Worm (Caenorhabditis elegans) whole organism, young adult: ENCODE results near the gene spp-16.

ENCODE experiments used
- B0035.1 ChIP-seq: sonication (generic microtip); optimal IDR thresholded peaks from 2 replicates; lab custom pipeline; 2016; ENCODE audit warnings: missing genetic modification characterization, mild to moderate bottlenecking, missing compliant biosample characterization, missing genotype, missing genetic modification reagents
- F10E7.11 ChIP-seq: sonication (generic microtip); optimal IDR thresholded peaks from 2 replicates; lab custom pipeline; 2017; ENCODE audit warnings: mild to moderate bottlenecking, missing genetic modification characterization, moderate library complexity, missing compliant biosample characterization
- F22D6.2 ChIP-seq: sonication (generic microtip); optimal IDR thresholded peaks from 2 replicates; lab custom pipeline; 2016; ENCODE audit warnings: mild to moderate bottlenecking, missing genetic modification characterization, missing compliant biosample characterization
- F39B2.1 ChIP-seq: fragments of 200-800 bp; sonication (Bioruptor generic); IDR thresholded peaks from 2 replicates; pipeline ENCODE4 v1.3.6; 2022; ENCODE audit warnings: missing genetic modification reagents, missing genetic modification characterization, missing compliant biosample characterization
- F57C9.4 ChIP-seq: sonication (generic microtip); optimal IDR thresholded peaks from 2 replicates; lab custom pipeline; 2017; ENCODE audit warnings: mild to moderate bottlenecking, missing genetic modification characterization, missing compliant biosample characterization
- K11D2.4 ChIP-seq: fragments of 200-800 bp; sonication (Bioruptor generic); IDR thresholded peaks from 2 replicates; pipeline ENCODE4 v1.3.6; 2022; ENCODE audit warnings: missing genetic modification reagents, missing genetic modification characterization, missing compliant biosample characterization
- Y56A3A.18 ChIP-seq: fragments of 200-800 bp; sonication (Bioruptor generic); IDR thresholded peaks from 2 replicates; pipeline ENCODE4 v1.3.6; 2022; ENCODE audit warnings: missing genetic modification reagents, missing genetic modification characterization, missing compliant biosample characterization
- Y67H2A.10 ChIP-seq: fragments of 200-800 bp; sonication (Bioruptor generic); conservative IDR thresholded peaks from 2 replicates; pipeline ENCODE4 v1.3.6; 2022; ENCODE audit warnings: missing genetic modification reagents, missing genetic modification characterization, missing compliant biosample characterization
- Y95B8A.8 ChIP-seq: fragments of 200-800 bp; sonication (Bioruptor generic); IDR thresholded peaks from 2 replicates; pipeline ENCODE4 v1.3.6; 2022; ENCODE audit warnings: missing genetic modification reagents, missing genetic modification characterization, missing compliant biosample characterization
- akir-1 ChIP-seq: fragments of 200-800 bp; sonication (Bioruptor generic); optimal IDR thresholded peaks from 2 replicates; lab custom pipeline; 2018; ENCODE audit warnings: mild to moderate bottlenecking, missing genetic modification characterization, moderate library complexity, missing compliant biosample characterization
- ama-1 ChIP-seq, 3 experiments: fragments of 150-350 bp in 1 of 3; sonication (generic microtip) in 2 of 3; optimal IDR thresholded peaks; 2 replicates each; lab custom pipeline; 2014 to 2018; ENCODE audit warnings: missing biosample characterization in 2 of 3, missing genetic modification characterization in 2 of 3, missing genetic modification reagents in 2 of 3
- aptf-3 ChIP-seq: fragments of 200-800 bp; sonication (Bioruptor generic); IDR thresholded peaks from 2 replicates; pipeline ENCODE4 v1.3.6; 2022; ENCODE audit warnings: missing genetic modification characterization, missing compliant biosample characterization
- cebp-1 ChIP-seq, 2 experiments: fragments of 200-800 bp in 1 of 2; sonication (Bioruptor generic) in 1 of 2; sonication (generic microtip) in 1 of 2; IDR thresholded peaks in 1 of 2; optimal IDR thresholded peaks in 1 of 2; 2 replicates each; pipeline versions ENCODE4 v1.3.6 to Lab custom; 2017 to 2022; ENCODE audit warnings: missing compliant biosample characterization in 2 of 2, missing genetic modification characterization in 2 of 2, mild to moderate bottlenecking in 1 of 2, missing genetic modification reagents in 1 of 2, moderate library complexity in 1 of 2
- ceh-100 ChIP-seq: fragments of 200-800 bp; sonication (Bioruptor generic); IDR thresholded peaks from 2 replicates; pipeline ENCODE4 v1.3.6; 2022; ENCODE audit warnings: missing genetic modification reagents, missing genetic modification characterization, missing compliant biosample characterization
- ceh-40 ChIP-seq: fragments of 200-800 bp; sonication (Bioruptor generic); IDR thresholded peaks from 2 replicates; pipeline ENCODE4 v1.3.6; 2022; ENCODE audit warnings: missing genetic modification characterization, missing compliant biosample characterization
- ceh-58 ChIP-seq: fragments of 200-800 bp; sonication (Bioruptor generic); IDR thresholded peaks from 2 replicates; pipeline ENCODE4 v1.3.6; 2022; ENCODE audit warnings: missing genetic modification characterization, missing compliant biosample characterization
- ceh-91 ChIP-seq: fragments of 200-800 bp; sonication (Bioruptor generic); IDR thresholded peaks from 2 replicates; pipeline ENCODE4 v1.3.6; 2022; ENCODE audit warnings: missing genetic modification reagents, missing genetic modification characterization, missing compliant biosample characterization
- chd-7 ChIP-seq: sonication (generic microtip); optimal IDR thresholded peaks from 2 replicates; lab custom pipeline; 2016; ENCODE audit warnings: mild to moderate bottlenecking, missing genetic modification characterization, moderate library complexity, missing compliant biosample characterization
- dox-1 ChIP-seq: fragments of 200-800 bp; sonication (Bioruptor generic); IDR thresholded peaks from 2 replicates; pipeline ENCODE4 v1.3.6; 2022; ENCODE audit warnings: missing genetic modification reagents, missing genetic modification characterization, missing compliant biosample characterization
- dpl-1 ChIP-seq: fragments of 150-350 bp; optimal IDR thresholded peaks from 2 replicates; lab custom pipeline; 2014; ENCODE audit warnings: missing biosample characterization, missing genetic modification reagents, missing genetic modification characterization
- efl-1 ChIP-seq: fragments of 150-350 bp; optimal IDR thresholded peaks from 2 replicates; lab custom pipeline; 2014; ENCODE audit warnings: missing biosample characterization, missing genetic modification reagents, missing genetic modification characterization
- egl-18 ChIP-seq: fragments of 200-800 bp; sonication (Bioruptor generic); IDR thresholded peaks from 2 replicates; pipeline ENCODE4 v1.3.6; 2022; ENCODE audit warnings: missing genetic modification reagents, missing genetic modification characterization, missing compliant biosample characterization
- egl-44 ChIP-seq: fragments of 200-800 bp; sonication (Bioruptor generic); IDR thresholded peaks from 2 replicates; pipeline ENCODE4 v1.3.6; 2022; ENCODE audit warnings: missing genetic modification reagents, missing genetic modification characterization, missing compliant biosample characterization
- ekl-4 ChIP-seq: fragments of 200-800 bp; sonication (Bioruptor generic); IDR thresholded peaks from 2 replicates; pipeline ENCODE4 v1.3.6; 2022; ENCODE audit warnings: missing genetic modification reagents, missing genetic modification characterization, missing compliant biosample characterization
- him-1 ChIP-seq: sonication (generic microtip); optimal IDR thresholded peaks from 2 replicates; lab custom pipeline; 2016; ENCODE audit warnings: missing genotype, missing genetic modification reagents, missing genetic modification characterization, missing compliant biosample characterization
- hlh-12 ChIP-seq: sonication (generic microtip); optimal IDR thresholded peaks from 2 replicates; lab custom pipeline; 2016; ENCODE audit warnings: missing genetic modification characterization, missing compliant biosample characterization
- hmg-1.2 ChIP-seq: fragments of 200-800 bp; sonication (Bioruptor generic); IDR thresholded peaks from 2 replicates; pipeline ENCODE4 v1.3.6; 2022; ENCODE audit warnings: missing genetic modification reagents, missing genetic modification characterization, missing compliant biosample characterization
- lin-35 ChIP-seq, 3 experiments: fragments of 150-350 bp in 2 of 3; sonication (generic microtip) in 1 of 3; optimal IDR thresholded peaks; 2 replicates each; lab custom pipeline; 2014 to 2018; ENCODE audit warnings: missing biosample characterization in 3 of 3, missing genetic modification characterization in 3 of 3, missing genetic modification reagents in 3 of 3
- lin-40 ChIP-seq: sonication (generic microtip); optimal IDR thresholded peaks from 2 replicates; lab custom pipeline; 2016; ENCODE audit warnings: missing genetic modification characterization, mild to moderate bottlenecking, missing compliant biosample characterization, missing genotype, missing genetic modification reagents
- lin-54 ChIP-seq: fragments of 200-800 bp; sonication (Bioruptor generic); optimal IDR thresholded peaks from 2 replicates; lab custom pipeline; 2018; ENCODE audit warnings: mild to moderate bottlenecking, missing genetic modification characterization, missing compliant biosample characterization
- lsl-1 ChIP-seq: fragments of 200-800 bp; sonication (Bioruptor generic); optimal IDR thresholded peaks from 2 replicates; lab custom pipeline; 2018; ENCODE audit warnings: mild to moderate bottlenecking, missing genetic modification characterization, moderate library complexity, missing compliant biosample characterization
- lsy-27 ChIP-seq: sonication (generic microtip); optimal IDR thresholded peaks from 2 replicates; lab custom pipeline; 2017; ENCODE audit warnings: missing genetic modification characterization, mild to moderate bottlenecking, missing compliant biosample characterization, antibody characterized with exemption, missing genotype, borderline replicate concordance; ENCODE audit not compliant: insufficient read depth
- madf-6 ChIP-seq: fragments of 200-800 bp; sonication (Bioruptor generic); IDR thresholded peaks from 2 replicates; pipeline ENCODE4 v1.3.6; 2022; ENCODE audit warnings: missing genetic modification reagents, missing genetic modification characterization, missing compliant biosample characterization
- mes-4 ChIP-seq: sonication (generic microtip); optimal IDR thresholded peaks from 2 replicates; lab custom pipeline; 2016; ENCODE audit warnings: missing genotype, missing genetic modification characterization, missing compliant biosample characterization
- nfya-1 ChIP-seq: sonication (generic microtip); optimal IDR thresholded peaks from 2 replicates; lab custom pipeline; 2017; ENCODE audit warnings: antibody characterized with exemption, missing compliant biosample characterization, missing genetic modification characterization, borderline replicate concordance; ENCODE audit not compliant: insufficient read depth
- nfya-2 ChIP-seq: fragments of 200-800 bp; sonication (Bioruptor generic); IDR thresholded peaks from 2 replicates; pipeline ENCODE4 v1.3.6; 2022; ENCODE audit warnings: missing genetic modification reagents, missing genetic modification characterization, missing compliant biosample characterization
- nhr-80 ChIP-seq: sonication (generic microtip); optimal IDR thresholded peaks from 2 replicates; lab custom pipeline; 2016; ENCODE audit warnings: missing genetic modification characterization, missing compliant biosample characterization
- pha-4 ChIP-seq: fragments of 150-350 bp; sonication (generic microtip); optimal IDR thresholded peaks from 2 replicates; lab custom pipeline; 2014; ENCODE audit warnings: missing biosample characterization, missing genetic modification reagents, missing genetic modification characterization
- rcor-1 ChIP-seq: fragments of 200-800 bp; sonication (Bioruptor generic); IDR thresholded peaks from 2 replicates; pipeline ENCODE4 v1.3.6; 2022; ENCODE audit warnings: missing genetic modification reagents, missing genetic modification characterization, missing compliant biosample characterization
- rpc-1 ChIP-seq, 2 experiments: fragments of 150-350 bp in 1 of 2; sonication (generic microtip) in 1 of 2; optimal IDR thresholded peaks; 2 replicates each; lab custom pipeline; 2014 to 2018; ENCODE audit warnings: missing biosample characterization in 1 of 2, missing genetic modification characterization in 1 of 2, missing genetic modification reagents in 1 of 2, missing genotype in 1 of 2
- tlf-1 ChIP-seq: fragments of 200-800 bp; sonication (Bioruptor generic); optimal IDR thresholded peaks from 2 replicates; lab custom pipeline; 2018; ENCODE audit warnings: mild to moderate bottlenecking, missing genetic modification characterization, missing compliant biosample characterization
- zfh-2 ChIP-seq: fragments of 200-800 bp; sonication (Bioruptor generic); conservative IDR thresholded peaks from 2 replicates; pipeline ENCODE4 v1.3.6; 2022; ENCODE audit warnings: missing genetic modification reagents, missing genetic modification characterization, missing compliant biosample characterization
- ztf-22 ChIP-seq: fragments of 200-800 bp; sonication (Bioruptor generic); optimal IDR thresholded peaks from 2 replicates; lab custom pipeline; 2018; ENCODE audit warnings: mild to moderate bottlenecking, missing genetic modification characterization, moderate library complexity, missing compliant biosample characterization
- ztf-3 ChIP-seq: fragments of 200-800 bp; sonication (Bioruptor generic); optimal IDR thresholded peaks from 2 replicates; lab custom pipeline; 2018; ENCODE audit warnings: mild to moderate bottlenecking, missing genetic modification characterization, missing compliant biosample characterization

Gene spp-16

ce11 chrV:10858340-10858739, 42.8 kb downstream of the spp-16 start (continued):
- TF ChIP-seq rpc-1 (optimal IDR thresholded peaks at IDR 0.05; lab: Kevin White, UChicago) (no peak), rpc-1 (tag; optimal IDR thresholded peaks at IDR 0.05; lab: Kevin White, UChicago) (no peak), ceh-40 (no peak), aptf-3 (GFP tag; lab: Robert Waterston, UW) (no peak), mes-4 (tag; lab: Kevin White, UChicago) (no peak), lin-54 (GFP tag; lab: Kevin White, UChicago) (peak; percentile 52), Y67H2A.10 (GFP tag; lab: Robert Waterston, UW) (no peak), tlf-1 (GFP tag; lab: Kevin White, UChicago) (peak; percentile 26), egl-18 (no peak), efl-1 (GFP tag; lab: Kevin White, UChicago) (no peak), chd-7 (tag; lab: Kevin White, UChicago) (peak; percentile 80), rcor-1 (no peak), F57C9.4 (no peak), ztf-3 (GFP tag; lab: Kevin White, UChicago) (no peak), nhr-80 (peak; percentile 14), lin-35 (GFP tag; optimal IDR thresholded peaks at IDR 0.05; lab: Kevin White, UChicago) (peak in 1 of 3 experiments; percentile 19), lsl-1 (GFP tag; lab: Kevin White, UChicago) (no peak), egl-44 (0 out of 2 replicates have a peak, but pooled peaks have one; percentile 7), Y95B8A.8 (GFP tag; lab: Robert Waterston, UW) (peak; percentile 63; the same call in 1 of the 2 replicates), zfh-2 (peak; percentile 96), ekl-4 (no peak), dpl-1 (GFP tag; lab: Kevin White, UChicago) (no peak), ceh-100 (no peak), B0035.1 (tag; lab: Kevin White, UChicago) (no peak), hmg-1.2 (GFP tag; lab: Robert Waterston, UW) (peak; percentile 50; the same call in 1 of the 2 replicates), cebp-1 (GFP tag; IDR thresholded peaks at IDR 0.05; lab: Robert Waterston, UW) (no peak), cebp-1 (tag; optimal IDR thresholded peaks at IDR 0.05; lab: Kevin White, UChicago) (peak; percentile 77), Y56A3A.18 (GFP tag; lab: Robert Waterston, UW) (no peak), nfya-2 (GFP tag; lab: Robert Waterston, UW) (no peak), ztf-22 (peak; percentile 39), F39B2.1 (no peak), F22D6.2 (no peak), lsy-27 (tag; lab: Kevin White, UChicago) (no peak), K11D2.4 (GFP tag; lab: Robert Waterston, UW) (peak; percentile 72; the same call in 1 of the 2 replicates), ceh-91 (no peak), F10E7.11 (tag; lab: Kevin White, UChicago) (no peak), hlh-12 (tag; lab: Kevin White, UChicago) (no peak), him-1 (tag; lab: Kevin White, UChicago) (no peak), ama-1 (optimal IDR thresholded peaks at IDR 0.05; lab: Kevin White, UChicago) (no peak), ama-1 (GFP tag; optimal IDR thresholded peaks at IDR 0.05; lab: Kevin White, UChicago) (no peak), dox-1 (peak; percentile 63; the same call in 1 of the 2 replicates), ceh-58 (GFP tag; lab: Robert Waterston, UW) (no peak), madf-6 (GFP tag; lab: Robert Waterston, UW) (no peak), akir-1 (GFP tag; lab: Kevin White, UChicago) (no peak), lin-40 (tag; lab: Kevin White, UChicago) (peak; percentile 67), nfya-1 (tag; lab: Kevin White, UChicago) (no peak), pha-4 (tag; lab: Kevin White, UChicago) (no peak)
